ENCODE assay signal across 4 fruit fly cellular contexts in genomic region chr3L:6217212-6217611, dm6.
TF ChIP-seq lines count a peak whose summit lies in the region.

No protein-coding gene starts in this region.

- no peak for TF ChIP-seq CTCF in whole organism, embryonic (GFP tag; optimal IDR thresholded peaks at IDR 0.05; lab: Kevin White, UChicago)

TF ChIP-seq in whole organism, embryonic, 481 proteins besides CTCF, POLR2A, EP300 and RAD21 (continues in another document):
- no peak for TF ChIP-seq Hmr (GFP tag; optimal IDR thresholded peaks at IDR 0.05; lab: Kevin White, UChicago)
- TF ChIP-seq H15 (GFP tag; IDR thresholded peaks at IDR 0.05; lab: Robert Waterston, UW) = 0 out of 3 replicates have a peak, but pooled peaks have one; percentile 21
- no peak for TF ChIP-seq CG8089 (GFP tag; optimal IDR thresholded peaks at IDR 0.05; lab: Kevin White, UChicago)
- peak; percentile 24 for TF ChIP-seq CG10462 (GFP tag; optimal IDR thresholded peaks at IDR 0.05; lab: Kevin White, UChicago)
- TF ChIP-seq CG8359 (GFP tag; optimal IDR thresholded peaks at IDR 0.05; lab: Kevin White, UChicago; ENCODE audit: borderline replicate concordance) = peak; percentile 37
- peak; percentile 75 for TF ChIP-seq CG30403 (GFP tag; optimal IDR thresholded peaks at IDR 0.05; lab: Kevin White, UChicago)
- TF ChIP-seq gcm2 (GFP tag; optimal IDR thresholded peaks at IDR 0.05; lab: Kevin White, UChicago) = no peak
- peak; percentile 60 for TF ChIP-seq chm (GFP tag; IDR thresholded peaks at IDR 0.05; lab: Robert Waterston, UW)
- TF ChIP-seq Sry-δ (GFP tag; optimal IDR thresholded peaks at IDR 0.05; lab: Kevin White, UChicago) = no peak
- peak; percentile 37 for TF ChIP-seq CG12104 (GFP tag; optimal IDR thresholded peaks at IDR 0.05; lab: Kevin White, UChicago)
- peak; percentile 45 to 57 for TF ChIP-seq chif (GFP tag; optimal IDR thresholded peaks at IDR 0.05; lab: Kevin White, UChicago)
- TF ChIP-seq tgo (GFP tag; IDR thresholded peaks at IDR 0.05; lab: Robert Waterston, UW) = peak; percentile 66; the same call in 2 of the 3 replicates
- TF ChIP-seq toy (GFP tag; IDR thresholded peaks at IDR 0.05; lab: Robert Waterston, UW) = no peak
- TF ChIP-seq CG1603 (tag; optimal IDR thresholded peaks at IDR 0.05; lab: Kevin White, UChicago) = no peak
- peak; percentile 45 for TF ChIP-seq onecut (GFP tag; IDR thresholded peaks at IDR 0.05; lab: Robert Waterston, UW)
- TF ChIP-seq NK7.1 (GFP tag; optimal IDR thresholded peaks at IDR 0.05; lab: Kevin White, UChicago) = no peak
- peak; percentile 67 for TF ChIP-seq CG1024 (GFP tag; IDR thresholded peaks at IDR 0.05; lab: Robert Waterston, UW)
- TF ChIP-seq CG43689 (GFP tag; IDR thresholded peaks at IDR 0.05; lab: Robert Waterston, UW) = no peak
- TF ChIP-seq tna (GFP tag; IDR thresholded peaks at IDR 0.05; lab: Robert Waterston, UW; ENCODE audit: partially characterized antibody) = no peak
- peak; percentile 42 for TF ChIP-seq crc (GFP tag; optimal IDR thresholded peaks at IDR 0.05; lab: Kevin White, UChicago)
- TF ChIP-seq bowl (GFP tag; IDR thresholded peaks at IDR 0.05; lab: Robert Waterston, UW) = no peak
- no peak for TF ChIP-seq CG6791 (GFP tag; IDR thresholded peaks at IDR 0.05; lab: Robert Waterston, UW; ENCODE audit: partially characterized antibody)

TF ChIP-seq in whole organism, prepupa, 60 proteins besides CTCF, POLR2A, EP300 and RAD21 (continues in another document):
- TF ChIP-seq topi (GFP tag; optimal IDR thresholded peaks at IDR 0.05; lab: Kevin White, UChicago) (no peak), Sox15 (GFP tag; optimal IDR thresholded peaks at IDR 0.05; lab: Kevin White, UChicago) (no peak), salr (GFP tag; optimal IDR thresholded peaks at IDR 0.05; lab: Kevin White, UChicago) (no peak), cyc (GFP tag; optimal IDR thresholded peaks at IDR 0.05; lab: Kevin White, UChicago) (no peak), dsx (GFP tag; optimal IDR thresholded peaks at IDR 0.05; lab: Kevin White, UChicago; ENCODE audit: poor library complexity, severe bottlenecking) (no peak), CG31627 (GFP tag; optimal IDR thresholded peaks at IDR 0.05; lab: Kevin White, UChicago) (peak; percentile 35), Eip75B (GFP tag; optimal IDR thresholded peaks at IDR 0.05; lab: Kevin White, UChicago) (no peak), CG8319 (GFP tag; optimal IDR thresholded peaks at IDR 0.05; lab: Kevin White, UChicago) (no peak), lz (GFP tag; optimal IDR thresholded peaks at IDR 0.05; lab: Kevin White, UChicago) (no peak), ss (GFP tag; optimal IDR thresholded peaks at IDR 0.05; lab: Kevin White, UChicago) (no peak), Sox102F (GFP tag; optimal IDR thresholded peaks at IDR 0.05; lab: Kevin White, UChicago) (peak; percentile 53), CG10631 (GFP tag; optimal IDR thresholded peaks at IDR 0.05; lab: Kevin White, UChicago) (peak; percentile 55), Lpt (GFP tag; optimal IDR thresholded peaks at IDR 0.05; lab: Kevin White, UChicago) (no peak), CG6792 (GFP tag; optimal IDR thresholded peaks at IDR 0.05; lab: Kevin White, UChicago) (peak; percentile 37), CG8632 (GFP tag; optimal IDR thresholded peaks at IDR 0.05; lab: Kevin White, UChicago) (peak; percentile 30), pdm3 (GFP tag; optimal IDR thresholded peaks at IDR 0.05; lab: Kevin White, UChicago) (no peak), Eip93F (GFP tag; optimal IDR thresholded peaks at IDR 0.05; lab: Kevin White, UChicago) (no peak), eg (GFP tag; IDR thresholded peaks at IDR 0.05; lab: Robert Waterston, UW) (peak; percentile 52; the same call in 2 of the 3 replicates), CG6808 (GFP tag; optimal IDR thresholded peaks at IDR 0.05; lab: Kevin White, UChicago) (no peak), Blimp-1 (GFP tag; optimal IDR thresholded peaks at IDR 0.05; lab: Kevin White, UChicago) (no peak), CG7368 (GFP tag; optimal IDR thresholded peaks at IDR 0.05; lab: Kevin White, UChicago) (no peak), acj6 (GFP tag; optimal IDR thresholded peaks at IDR 0.05; lab: Kevin White, UChicago) (peak; percentile 42), Sox14 (GFP tag; optimal IDR thresholded peaks at IDR 0.05; lab: Kevin White, UChicago) (no peak), CG3919 (GFP tag; optimal IDR thresholded peaks at IDR 0.05; lab: Kevin White, UChicago) (no peak)

TF ChIP-seq in whole organism, pupa, 21 proteins besides CTCF, POLR2A, EP300 and RAD21:
- TF ChIP-seq Ets98B (GFP tag; IDR thresholded peaks at IDR 0.05; lab: Robert Waterston, UW) (no peak), CG15710 (tag; optimal IDR thresholded peaks at IDR 0.05; lab: Kevin White, UChicago) (no peak), CG9948 (tag; optimal IDR thresholded peaks at IDR 0.05; lab: Kevin White, UChicago) (peak; percentile 27), D1 (tag; optimal IDR thresholded peaks at IDR 0.05; lab: Kevin White, UChicago) (no peak), CG10348 (GFP tag; IDR thresholded peaks at IDR 0.05; lab: Robert Waterston, UW) (no peak), CG4496 (GFP tag; IDR thresholded peaks at IDR 0.05; lab: Robert Waterston, UW) (peak; percentile 19; the same call in 1 of the 3 replicates), CG32121 (GFP tag; IDR thresholded peaks at IDR 0.05; lab: Robert Waterston, UW) (no peak), Pif1B (GFP tag; optimal IDR thresholded peaks at IDR 0.05; lab: Kevin White, UChicago) (no peak), EcR (GFP tag; optimal IDR thresholded peaks at IDR 0.05; lab: Kevin White, UChicago) (no peak), CG14655 (GFP tag; optimal IDR thresholded peaks at IDR 0.05; lab: Kevin White, UChicago) (no peak), gl (tag; optimal IDR thresholded peaks at IDR 0.05; lab: Kevin White, UChicago) (no peak), CG8301 (tag; optimal IDR thresholded peaks at IDR 0.05; lab: Kevin White, UChicago) (no peak), CG8159 (tag; optimal IDR thresholded peaks at IDR 0.05; lab: Kevin White, UChicago) (no peak), fd96Ca (GFP tag; IDR thresholded peaks at IDR 0.05; lab: Robert Waterston, UW) (no peak), CG12605 (GFP tag; IDR thresholded peaks at IDR 0.05; lab: Robert Waterston, UW) (peak; percentile 37; the same call in 1 of the 2 replicates), CG13204 (GFP tag; optimal IDR thresholded peaks at IDR 0.05; lab: Kevin White, UChicago) (no peak), Pif1A (GFP tag; optimal IDR thresholded peaks at IDR 0.05; lab: Kevin White, UChicago) (no peak), CG17806 (tag; optimal IDR thresholded peaks at IDR 0.05; lab: Kevin White, UChicago) (no peak), Snoo (tag; optimal IDR thresholded peaks at IDR 0.05; lab: Kevin White, UChicago) (no peak), CG34367 (tag; optimal IDR thresholded peaks at IDR 0.05; lab: Kevin White, UChicago) (peak; percentile 0), rn (GFP tag; IDR thresholded peaks at IDR 0.05; lab: Robert Waterston, UW) (0 out of 2 replicates have a peak, but pooled peaks have one; percentile 15)

TF ChIP-seq in whole organism, wandering third instar larva, 38 proteins besides CTCF, POLR2A, EP300 and RAD21 (continues in another document):
- no peak for TF ChIP-seq CG9705 (GFP tag; optimal IDR thresholded peaks at IDR 0.05; lab: Kevin White, UChicago)
- TF ChIP-seq dsf (GFP tag; optimal IDR thresholded peaks at IDR 0.05; lab: Kevin White, UChicago; ENCODE audit: borderline replicate concordance) = no peak
- no peak for TF ChIP-seq CrebA (GFP tag; optimal IDR thresholded peaks at IDR 0.05; lab: Kevin White, UChicago; ENCODE audit: borderline replicate concordance)
- no peak for TF ChIP-seq lola (GFP tag; optimal IDR thresholded peaks at IDR 0.05; lab: Kevin White, UChicago)
- TF ChIP-seq Hr83 (GFP tag; optimal IDR thresholded peaks at IDR 0.05; lab: Kevin White, UChicago; ENCODE audit: poor library complexity, severe bottlenecking) = no peak
- TF ChIP-seq OdsH (GFP tag; optimal IDR thresholded peaks at IDR 0.05; lab: Kevin White, UChicago) = peak; percentile 72
- peak; percentile 55 for TF ChIP-seq Hnf4 (GFP tag; optimal IDR thresholded peaks at IDR 0.05; lab: Kevin White, UChicago)
- no peak for TF ChIP-seq Dif (GFP tag; optimal IDR thresholded peaks at IDR 0.05; lab: Kevin White, UChicago; ENCODE audit: partially characterized antibody)
- no peak for TF ChIP-seq tai (GFP tag; optimal IDR thresholded peaks at IDR 0.05; lab: Kevin White, UChicago)
- TF ChIP-seq ey (GFP tag; optimal IDR thresholded peaks at IDR 0.05; lab: Kevin White, UChicago) = peak; percentile 68
- TF ChIP-seq psq (GFP tag; optimal IDR thresholded peaks at IDR 0.05; lab: Kevin White, UChicago) = peak; percentile 11
- no peak for TF ChIP-seq CG32264 (GFP tag; optimal IDR thresholded peaks at IDR 0.05; lab: Kevin White, UChicago)
- no peak for TF ChIP-seq sage (GFP tag; optimal IDR thresholded peaks at IDR 0.05; lab: Kevin White, UChicago)
- TF ChIP-seq Mio (GFP tag; optimal IDR thresholded peaks at IDR 0.05; lab: Kevin White, UChicago) = no peak
- no peak for TF ChIP-seq GATAd (GFP tag; optimal IDR thresholded peaks at IDR 0.05; lab: Kevin White, UChicago)
- no peak for TF ChIP-seq Dfd (GFP tag; optimal IDR thresholded peaks at IDR 0.05; lab: Kevin White, UChicago)
- TF ChIP-seq HLH106 (tag; optimal IDR thresholded peaks at IDR 0.05; lab: Kevin White, UChicago) = peak; percentile 43
- no peak for TF ChIP-seq Hr78 (GFP tag; optimal IDR thresholded peaks at IDR 0.05; lab: Kevin White, UChicago)
- peak; percentile 69 for TF ChIP-seq h (GFP tag; optimal IDR thresholded peaks at IDR 0.05; lab: Kevin White, UChicago)
- TF ChIP-seq Vsx2 (GFP tag; optimal IDR thresholded peaks at IDR 0.05; lab: Kevin White, UChicago; ENCODE audit: partially characterized antibody) = no peak
- no peak for TF ChIP-seq sv (GFP tag; optimal IDR thresholded peaks at IDR 0.05; lab: Kevin White, UChicago)
- TF ChIP-seq Rel (GFP tag; optimal IDR thresholded peaks at IDR 0.05; lab: Kevin White, UChicago) = no peak
- no peak for TF ChIP-seq Rel (tag; optimal IDR thresholded peaks at IDR 0.05; lab: Kevin White, UChicago)
- TF ChIP-seq Myc (optimal IDR thresholded peaks at IDR 0.05; lab: Kevin White, UChicago) = no peak
- TF ChIP-seq N (GFP tag; optimal IDR thresholded peaks at IDR 0.05; lab: Kevin White, UChicago) = no peak
- peak; percentile 47 for TF ChIP-seq Sp1 (GFP tag; optimal IDR thresholded peaks at IDR 0.05; lab: Kevin White, UChicago)
- TF ChIP-seq fru (GFP tag; optimal IDR thresholded peaks at IDR 0.05; lab: Kevin White, UChicago) = peak; percentile 79
- TF ChIP-seq dl (GFP tag; optimal IDR thresholded peaks at IDR 0.05; lab: Kevin White, UChicago; ENCODE audit: insufficient read depth in 1 of 2, partially characterized antibody in 2 of 2) = no peak
- no peak for TF ChIP-seq pan (optimal IDR thresholded peaks at IDR 0.05; lab: Kevin White, UChicago)
- TF ChIP-seq rgr (GFP tag; optimal IDR thresholded peaks at IDR 0.05; lab: Kevin White, UChicago) = peak; percentile 67
- TF ChIP-seq Jra (GFP tag; optimal IDR thresholded peaks at IDR 0.05; lab: Kevin White, UChicago) = no peak
- no peak for TF ChIP-seq Abd-B (GFP tag; optimal IDR thresholded peaks at IDR 0.05; lab: Kevin White, UChicago)
- TF ChIP-seq dmrt93B (GFP tag; optimal IDR thresholded peaks at IDR 0.05; lab: Kevin White, UChicago) = no peak

Comparison
In these comparisons a context has a peak if more than half of its experiments do, and no peak if none do; other contexts are left out.
1. Of the 7 proteins assayed by ChIP-seq in both whole organism, embryonic and whole organism, prepupa: peak only in whole organism, embryonic: Blimp-1; only in whole organism, prepupa: Gug and Hr39; in both: Sox102F; in neither: 3.